Fruit fly (Drosophila melanogaster): Measurements from ENCODE around the gene CG11594.

The CG11594 gene

dm6 chr3L:4010122-4010521 is 15.7 kb downstream of the CG11594 start:
- no peak for TF ChIP-seq kay (GFP tag; ENCODE audit: borderline replicate concordance)
- no peak for TF ChIP-seq cic (GFP tag; optimal IDR thresholded peaks at IDR 0.05)
- TF ChIP-seq Hr96 (GFP tag; optimal IDR thresholded peaks at IDR 0.05) = no peak
- no peak for TF ChIP-seq Mnt (GFP tag; optimal IDR thresholded peaks at IDR 0.05)
- no peak for TF ChIP-seq CG12768 (GFP tag; optimal IDR thresholded peaks at IDR 0.05)
- TF ChIP-seq tj (GFP tag; optimal IDR thresholded peaks at IDR 0.05) = no peak
- no peak for TF ChIP-seq CG33017 (tag; optimal IDR thresholded peaks at IDR 0.05)
- no peak for TF ChIP-seq cnc (optimal IDR thresholded peaks at IDR 0.05)
- TF ChIP-seq Crg-1 (GFP tag; optimal IDR thresholded peaks at IDR 0.05) = no peak
- TF ChIP-seq ovo (GFP tag; optimal IDR thresholded peaks at IDR 0.05) = no peak
- TF ChIP-seq CG7045 (GFP tag; optimal IDR thresholded peaks at IDR 0.05) = no peak
- no peak for TF ChIP-seq CG11617 (GFP tag; optimal IDR thresholded peaks at IDR 0.05)
- no peak for TF ChIP-seq CG14711 (tag; optimal IDR thresholded peaks at IDR 0.05)
- TF ChIP-seq CG7101 (tag; optimal IDR thresholded peaks at IDR 0.05) = no peak
- no peak for TF ChIP-seq CG1620 (GFP tag; optimal IDR thresholded peaks at IDR 0.05)
- no peak for TF ChIP-seq toe (GFP tag; optimal IDR thresholded peaks at IDR 0.05)

- no peak for TF ChIP-seq CG33017 (tag; optimal IDR thresholded peaks at IDR 0.05)
- TF ChIP-seq CG7045 (GFP tag; optimal IDR thresholded peaks at IDR 0.05) = no peak
Observed at dm6 chr3L:4007256-4007655, 18.6 kb downstream of the CG11594 start.

dm6 chr3L:4003316-4003715 is 22.5 kb downstream of the CG11594 start, which contains the start of gene CG14985:
CG14985 (plus strand) TSS chr3L:4003474.
- TF ChIP-seq CG14711 (tag; optimal IDR thresholded peaks at IDR 0.05) (no peak), CG5204 (GFP tag; optimal IDR thresholded peaks at IDR 0.05) (no peak), kay (GFP tag; ENCODE audit: borderline replicate concordance) (no peak), CG11617 (GFP tag; optimal IDR thresholded peaks at IDR 0.05) (no peak), Crg-1 (GFP tag; optimal IDR thresholded peaks at IDR 0.05) (no peak), Clk (GFP tag; optimal IDR thresholded peaks at IDR 0.05) (no peak), toe (GFP tag; optimal IDR thresholded peaks at IDR 0.05) (no peak)

- TF ChIP-seq CG7045 (GFP tag; optimal IDR thresholded peaks at IDR 0.05) (no peak), Clk (GFP tag; optimal IDR thresholded peaks at IDR 0.05) (no peak), cnc (optimal IDR thresholded peaks at IDR 0.05) (no peak), Hr96 (GFP tag; optimal IDR thresholded peaks at IDR 0.05) (no peak), ovo (GFP tag; optimal IDR thresholded peaks at IDR 0.05) (no peak), Mnt (GFP tag; optimal IDR thresholded peaks at IDR 0.05) (no peak), pad (GFP tag; optimal IDR thresholded peaks at IDR 0.05) (no peak)
Observed at dm6 chr3L:4001500-4001899, 24.3 kb downstream of the CG11594 start.

DNA sequence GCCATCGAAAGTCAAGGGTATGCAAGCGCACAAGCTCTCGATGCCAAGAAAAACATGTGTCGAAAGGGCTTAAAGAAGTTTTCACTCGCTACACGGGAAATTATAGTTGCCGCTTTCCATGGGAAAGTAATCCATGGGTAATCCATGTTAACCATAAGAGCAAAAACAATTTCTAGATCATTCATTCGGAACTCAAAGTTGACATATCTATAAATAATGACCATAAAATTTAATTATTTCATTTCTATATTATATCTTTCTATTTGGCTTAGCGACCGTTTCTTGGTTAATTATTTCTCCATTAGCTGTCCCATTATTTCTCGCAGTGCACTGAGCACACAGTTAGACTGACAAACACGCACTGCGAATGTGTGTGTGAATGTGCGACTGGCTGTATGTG is 25.1 kb downstream of the CG11594 start:
- TF ChIP-seq Crg-1 (GFP tag; optimal IDR thresholded peaks at IDR 0.05) (no peak), toe (GFP tag; optimal IDR thresholded peaks at IDR 0.05) (no peak), CG12768 (GFP tag; optimal IDR thresholded peaks at IDR 0.05) (no peak), CG1620 (GFP tag; optimal IDR thresholded peaks at IDR 0.05) (no peak)

DNA sequence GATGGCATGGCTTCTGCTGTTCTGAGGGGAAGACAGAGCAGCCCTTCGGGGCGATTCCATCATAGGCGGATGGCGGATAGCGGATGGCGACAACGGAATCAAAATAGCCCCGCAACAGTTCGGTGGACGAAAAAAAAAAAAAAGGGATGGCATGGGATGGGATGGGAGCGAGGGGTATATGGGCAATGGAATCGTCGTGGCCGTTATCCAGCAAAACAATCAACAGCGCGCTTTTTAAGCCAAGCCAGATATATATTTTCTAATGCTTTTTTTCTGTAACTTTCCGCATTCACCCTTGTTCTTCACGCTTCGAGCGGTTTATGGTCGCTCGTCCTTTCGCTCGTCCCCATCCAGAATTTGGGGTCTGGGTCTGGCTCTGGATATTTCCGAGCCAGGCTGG is 30.3 kb downstream of the CG11594 start:
- TF ChIP-seq cic (GFP tag; optimal IDR thresholded peaks at IDR 0.05) (no peak), cnc (optimal IDR thresholded peaks at IDR 0.05) (no peak), kay (GFP tag; ENCODE audit: borderline replicate concordance) (no peak)

dm6 chr3L:3983466-3983946 is 42.3 kb downstream of the CG11594 start, which contains the start of gene scrt:
scrt (plus strand) TSS chr3L:3983896.
- TF ChIP-seq CG33017 (tag; optimal IDR thresholded peaks at IDR 0.05) (no peak), cnc (optimal IDR thresholded peaks at IDR 0.05) (no peak), CG7045 (GFP tag; optimal IDR thresholded peaks at IDR 0.05) (peak; percentile 48), kay (GFP tag; ENCODE audit: borderline replicate concordance) (no peak), CG5204 (GFP tag; optimal IDR thresholded peaks at IDR 0.05) (no peak), CG12768 (GFP tag; optimal IDR thresholded peaks at IDR 0.05) (no peak), ovo (GFP tag; optimal IDR thresholded peaks at IDR 0.05) (no peak), Clk (GFP tag; optimal IDR thresholded peaks at IDR 0.05) (no peak), CG7101 (tag; optimal IDR thresholded peaks at IDR 0.05) (no peak), bab1 (GFP tag; optimal IDR thresholded peaks at IDR 0.05) (no peak), CG11617 (GFP tag; optimal IDR thresholded peaks at IDR 0.05) (peak; percentile 10), CG1620 (GFP tag; optimal IDR thresholded peaks at IDR 0.05) (no peak), Mnt (GFP tag; optimal IDR thresholded peaks at IDR 0.05) (no peak), Hr96 (GFP tag; optimal IDR thresholded peaks at IDR 0.05) (peak; percentile 9), toe (GFP tag; optimal IDR thresholded peaks at IDR 0.05) (no peak), cic (GFP tag; optimal IDR thresholded peaks at IDR 0.05) (no peak), CG14711 (tag; optimal IDR thresholded peaks at IDR 0.05) (no peak), tj (GFP tag; optimal IDR thresholded peaks at IDR 0.05) (peak; percentile 16), pad (GFP tag; optimal IDR thresholded peaks at IDR 0.05) (peak; percentile 55)

DNA sequence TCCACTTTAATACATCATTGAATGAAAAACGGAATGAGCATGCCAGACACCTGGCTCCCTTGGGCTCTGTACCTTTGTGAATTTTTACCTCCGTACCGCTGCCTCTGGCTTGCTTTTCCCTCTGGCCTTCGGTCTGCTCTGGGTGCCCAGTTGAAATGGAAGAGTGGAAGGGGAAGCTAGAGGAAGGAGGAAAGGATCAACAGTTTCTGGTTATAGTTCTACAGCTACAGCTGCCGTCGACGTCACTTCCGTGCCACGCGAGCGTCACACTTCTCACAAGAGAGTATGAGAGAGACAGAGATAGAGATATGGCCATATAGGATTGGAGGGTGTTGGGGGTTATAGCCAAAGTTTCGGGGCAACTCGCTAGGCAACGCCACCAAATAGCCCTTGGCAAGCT is 45.8 kb downstream of the CG11594 start:
- no peak for TF ChIP-seq CG14711 (tag; optimal IDR thresholded peaks at IDR 0.05)

Measured in whole organism, adult.